Fruit fly (Drosophila melanogaster): Measurements from ENCODE around the gene Ddc.

- TF ChIP-seq kay (GFP tag; ENCODE audit: borderline replicate concordance) = no peak
- no peak for TF ChIP-seq CG33017 (tag; optimal IDR thresholded peaks at IDR 0.05)
- peak; percentile 98 for TF ChIP-seq pad (GFP tag; optimal IDR thresholded peaks at IDR 0.05)
- peak; percentile 80 for TF ChIP-seq ovo (GFP tag; optimal IDR thresholded peaks at IDR 0.05)
- no peak for TF ChIP-seq CG1620 (GFP tag; optimal IDR thresholded peaks at IDR 0.05)
- TF ChIP-seq Mnt (GFP tag; optimal IDR thresholded peaks at IDR 0.05) = peak; percentile 50
These were observed 14.9 kb upstream of the Ddc start, which contains the start of gene Polr1D for dm6 chr2L:19134814-19135523.
